Worm (Caenorhabditis elegans) whole organism, late embryonic: ENCODE results near the gene msp-76.

Source experiments
- F13H6.1 ChIP-seq: sonication (generic microtip); optimal IDR thresholded peaks from 2 replicates; lab custom pipeline; 2016; ENCODE audit warnings: missing genetic modification characterization, missing compliant biosample characterization
- ama-1 ChIP-seq: fragments of 150-350 bp; optimal IDR thresholded peaks from 2 replicates; lab custom pipeline; 2014
- ceh-19 ChIP-seq: fragments of 200-800 bp; sonication (Bioruptor generic); optimal IDR thresholded peaks from 2 replicates; lab custom pipeline; 2018; ENCODE audit warnings: mild to moderate bottlenecking, missing genetic modification characterization, missing compliant biosample characterization
- ceh-48 ChIP-seq: sonication (generic microtip); optimal IDR thresholded peaks from 2 replicates; lab custom pipeline; 2016; ENCODE audit warnings: missing genetic modification characterization, inconsistent platforms, missing compliant biosample characterization
- ceh-6 ChIP-seq: fragments of 200-800 bp; sonication (Bioruptor generic); optimal IDR thresholded peaks from 2 replicates; lab custom pipeline; 2018; ENCODE audit warnings: mild to moderate bottlenecking, missing genetic modification characterization, missing compliant biosample characterization
- dmd-4 ChIP-seq: sonication (generic microtip); optimal IDR thresholded peaks from 2 replicates; lab custom pipeline; 2016; ENCODE audit warnings: borderline replicate concordance, missing genetic modification characterization, missing compliant biosample characterization
- dve-1 ChIP-seq: sonication (generic microtip); optimal IDR thresholded peaks from 2 replicates; lab custom pipeline; 2017; ENCODE audit warnings: antibody characterized with exemption, mild to moderate bottlenecking, missing genetic modification characterization, missing compliant biosample characterization
- hlh-30 ChIP-seq: sonication (generic microtip); optimal IDR thresholded peaks from 2 replicates; lab custom pipeline; 2017; ENCODE audit warnings: antibody characterized with exemption, missing genetic modification characterization, missing compliant biosample characterization; ENCODE audit not compliant: insufficient read depth
- lin-11 ChIP-seq: fragments of 200-800 bp; sonication (Bioruptor generic); optimal IDR thresholded peaks from 2 replicates; lab custom pipeline; 2018; ENCODE audit warnings: mild to moderate bottlenecking, missing genetic modification characterization, missing compliant biosample characterization
- nfya-1 ChIP-seq: sonication (generic microtip); optimal IDR thresholded peaks from 2 replicates; lab custom pipeline; 2017; ENCODE audit warnings: missing genetic modification characterization, mild to moderate bottlenecking, missing compliant biosample characterization, antibody characterized with exemption, moderate library complexity
- pqm-1 ChIP-seq: sonication (generic microtip); optimal IDR thresholded peaks from 2 replicates; lab custom pipeline; 2016; ENCODE audit warnings: missing genetic modification characterization, missing compliant biosample characterization
- tbx-2 ChIP-seq: sonication (generic microtip); optimal IDR thresholded peaks from 2 replicates; lab custom pipeline; 2016; ENCODE audit warnings: missing genetic modification characterization, missing compliant biosample characterization
- tbx-7 ChIP-seq: sonication (generic microtip); optimal IDR thresholded peaks from 2 replicates; lab custom pipeline; 2016; ENCODE audit warnings: missing genotype, missing genetic modification characterization, missing compliant biosample characterization

DNA sequence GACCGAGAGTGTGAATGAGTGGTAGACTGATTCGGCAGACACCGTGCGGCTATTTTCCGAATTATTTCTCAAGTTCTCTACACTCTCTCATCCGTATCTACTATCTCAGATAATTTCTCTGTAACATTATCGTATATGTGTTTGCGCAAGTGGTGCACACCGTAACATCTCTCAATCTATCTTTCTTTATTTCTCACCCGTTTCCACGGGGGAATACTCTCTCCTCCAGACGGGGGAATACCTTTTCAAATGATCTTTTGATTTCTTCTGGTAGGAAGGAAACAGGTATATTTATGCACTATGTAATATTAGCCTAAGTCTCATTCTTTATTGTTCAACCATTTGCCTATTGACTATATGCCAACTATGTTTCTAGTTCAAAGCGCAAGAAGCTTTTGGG is 21.7 kb upstream of the msp-76 start:
- no peak for TF ChIP-seq F13H6.1 (tag; lab: Kevin White, UChicago)
- TF ChIP-seq tbx-7 (tag; lab: Kevin White, UChicago): no peak
- no peak for TF ChIP-seq hlh-30 (tag; lab: Kevin White, UChicago)
- TF ChIP-seq dmd-4 (tag; lab: Kevin White, UChicago): no peak
- TF ChIP-seq dve-1 (tag; lab: Kevin White, UChicago): no peak
- no peak for TF ChIP-seq ceh-6 (GFP tag; lab: Kevin White, UChicago)
- TF ChIP-seq tbx-2 (tag; lab: Kevin White, UChicago): peak; percentile 45
- TF ChIP-seq pqm-1 (tag; lab: Kevin White, UChicago): no peak
- no peak for TF ChIP-seq ama-1 (lab: Kevin White, UChicago)
- peak; percentile 25 for TF ChIP-seq nfya-1 (tag; lab: Kevin White, UChicago)
- TF ChIP-seq ceh-48 (tag; lab: Kevin White, UChicago): no peak
- TF ChIP-seq lin-11 (tag; lab: Kevin White, UChicago): no peak
- no peak for TF ChIP-seq ceh-19 (GFP tag; lab: Kevin White, UChicago)
